Worm (Caenorhabditis elegans): ENCODE measurements around the gene F10E9.1.

F10E9.1 gene

ce11 chrIII:8283525-8283924, 39.4 kb upstream of the F10E9.1 start:
- TF ChIP-seq pqm-1 (tag; optimal IDR thresholded peaks at IDR 0.05): no peak
- no peak for TF ChIP-seq ama-1 (optimal IDR thresholded peaks at IDR 0.05)
- no peak for TF ChIP-seq jun-1 (tag; optimal IDR thresholded peaks at IDR 0.05)
- no peak for TF ChIP-seq snpc-4 (tag; optimal IDR thresholded peaks at IDR 0.05)
- TF ChIP-seq fkh-10 (GFP tag; optimal IDR thresholded peaks at IDR 0.05): no peak
- TF ChIP-seq ztf-11 (tag; optimal IDR thresholded peaks at IDR 0.05): no peak
- TF ChIP-seq fkh-2 (tag; optimal IDR thresholded peaks at IDR 0.05): no peak
- TF ChIP-seq ceh-28 (tag; optimal IDR thresholded peaks at IDR 0.05): no peak
- no peak for TF ChIP-seq ceh-16 (tag; optimal IDR thresholded peaks at IDR 0.05)
- TF ChIP-seq nhr-237 (tag; optimal IDR thresholded peaks at IDR 0.05): no peak
- TF ChIP-seq hmg-11 (tag; optimal IDR thresholded peaks at IDR 0.05): no peak
- TF ChIP-seq aly-2 (tag; optimal IDR thresholded peaks at IDR 0.05): no peak
- TF ChIP-seq nhr-77 (tag; optimal IDR thresholded peaks at IDR 0.05): no peak
- no peak for TF ChIP-seq mdl-1 (tag; optimal IDR thresholded peaks at IDR 0.05)
- TF ChIP-seq nhr-25 (tag; optimal IDR thresholded peaks at IDR 0.05): no peak
- no peak for TF ChIP-seq unc-39 (tag; optimal IDR thresholded peaks at IDR 0.05)
- TF ChIP-seq R02D3.7 (tag; optimal IDR thresholded peaks at IDR 0.05): no peak
- no peak for TF ChIP-seq skn-1 (tag; optimal IDR thresholded peaks at IDR 0.05)
- TF ChIP-seq pha-4 (tag; optimal IDR thresholded peaks at IDR 0.05): no peak

ce11 chrIII:8286003-8286402, 37.0 kb upstream of the F10E9.1 start:
- no peak for TF ChIP-seq sea-2 (GFP tag; optimal IDR thresholded peaks at IDR 0.05)
- no peak for TF ChIP-seq nhr-43 (tag; optimal IDR thresholded peaks at IDR 0.05; ENCODE audit: poor library complexity, severe bottlenecking)
- no peak for TF ChIP-seq nhr-12 (tag; optimal IDR thresholded peaks at IDR 0.05)
- TF ChIP-seq fkh-10 (GFP tag; optimal IDR thresholded peaks at IDR 0.05): peak; percentile 74

ce11 chrIII:8286824-8287223, 36.1 kb upstream of the F10E9.1 start:
- TF ChIP-seq ceh-9 (tag; optimal IDR thresholded peaks at IDR 0.05): no peak
- TF ChIP-seq egl-5 (tag; optimal IDR thresholded peaks at IDR 0.05): peak; percentile 5

ce11 chrIII:8287519-8287918, 35.4 kb upstream of the F10E9.1 start:
- no peak for TF ChIP-seq unc-39 (tag; optimal IDR thresholded peaks at IDR 0.05)
- TF ChIP-seq egl-27 (tag; optimal IDR thresholded peaks at IDR 0.05): no peak
- TF ChIP-seq nhr-11 (tag; optimal IDR thresholded peaks at IDR 0.05): no peak
- TF ChIP-seq daf-12 (tag; optimal IDR thresholded peaks at IDR 0.05): no peak
- peak; percentile 18 for TF ChIP-seq hmg-11 (tag; optimal IDR thresholded peaks at IDR 0.05)
- peak; percentile 59 for TF ChIP-seq nfya-1 (tag; optimal IDR thresholded peaks at IDR 0.05; ENCODE audit: insufficient read depth)
- peak; percentile 75 for TF ChIP-seq lin-39 (tag; optimal IDR thresholded peaks at IDR 0.05)
- TF ChIP-seq ama-1 (optimal IDR thresholded peaks at IDR 0.05): no peak
- TF ChIP-seq aly-2 (tag; optimal IDR thresholded peaks at IDR 0.05): no peak
- no peak for TF ChIP-seq tbx-2 (tag; optimal IDR thresholded peaks at IDR 0.05)
- TF ChIP-seq elt-1 (tag; optimal IDR thresholded peaks at IDR 0.05): no peak
- TF ChIP-seq nhr-28 (tag; optimal IDR thresholded peaks at IDR 0.05): no peak

- no peak for TF ChIP-seq elt-3 (tag; optimal IDR thresholded peaks at IDR 0.05)
- TF ChIP-seq egl-5 (tag; optimal IDR thresholded peaks at IDR 0.05): peak; percentile 39
- TF ChIP-seq ceh-82 (tag; optimal IDR thresholded peaks at IDR 0.05): no peak
Observed at ce11 chrIII:8289181-8289580, 33.8 kb upstream of the F10E9.1 start.

- TF ChIP-seq pha-4 (tag; optimal IDR thresholded peaks at IDR 0.05) (peak; percentile 46), elt-2 (tag; optimal IDR thresholded peaks at IDR 0.05) (peak; percentile 96), tbx-2 (tag; optimal IDR thresholded peaks at IDR 0.05) (no peak), ceh-28 (tag; optimal IDR thresholded peaks at IDR 0.05) (peak; percentile 24), pqm-1 (tag; optimal IDR thresholded peaks at IDR 0.05) (peak; percentile 90), unc-39 (tag; optimal IDR thresholded peaks at IDR 0.05) (no peak), egl-5 (tag; optimal IDR thresholded peaks at IDR 0.05) (peak; percentile 61), lin-39 (tag; optimal IDR thresholded peaks at IDR 0.05) (no peak)
Observed at ce11 chrIII:8291268-8292032, 31.5 kb upstream of the F10E9.1 start.
